Worm (Caenorhabditis elegans) whole organism, young adult: ENCODE data around the gene Y67D8C.7.

ENCODE experiments used
- B0035.1 ChIP-seq: sonication (generic microtip); optimal IDR thresholded peaks from 2 replicates; lab custom pipeline; 2016; ENCODE audit warnings: missing genetic modification characterization, mild to moderate bottlenecking, missing compliant biosample characterization, missing genotype, missing genetic modification reagents
- F57A8.1 ChIP-seq: fragments of 200-800 bp; sonication (Bioruptor generic); optimal IDR thresholded peaks from 2 replicates; lab custom pipeline; 2018; ENCODE audit warnings: mild to moderate bottlenecking, missing genetic modification characterization, moderate library complexity, missing compliant biosample characterization
- hmg-1.2 ChIP-seq: fragments of 200-800 bp; sonication (Bioruptor generic); IDR thresholded peaks from 2 replicates; pipeline ENCODE4 v1.3.6; 2022; ENCODE audit warnings: missing genetic modification reagents, missing genetic modification characterization, missing compliant biosample characterization
- lag-1 ChIP-seq: fragments of 200-800 bp; sonication (Bioruptor generic); IDR thresholded peaks from 2 replicates; pipeline ENCODE4 v1.3.6; 2022; ENCODE audit warnings: missing genetic modification reagents, missing genetic modification characterization, missing compliant biosample characterization
- madf-10 ChIP-seq: sonication (generic microtip); optimal IDR thresholded peaks from 2 replicates; lab custom pipeline; 2016; ENCODE audit warnings: mild to moderate bottlenecking, missing genetic modification characterization, missing compliant biosample characterization
- mcd-1 ChIP-seq: fragments of 200-800 bp; sonication (Bioruptor generic); IDR thresholded peaks from 2 replicates; pipeline ENCODE4 v1.3.6; 2022; ENCODE audit warnings: missing genetic modification reagents, missing genetic modification characterization, missing compliant biosample characterization
- unc-62 ChIP-seq: fragments of 150-350 bp; optimal IDR thresholded peaks from 2 replicates; lab custom pipeline; 2014; ENCODE audit warnings: missing biosample characterization, missing genetic modification reagents, missing genetic modification characterization

The Y67D8C.7 gene

ce11 chrIV:3016202-3016601 lies 50.5 kb downstream of the Y67D8C.7 start:
- TF ChIP-seq hmg-1.2 (GFP tag; lab: Robert Waterston, UW): no peak
- no peak for TF ChIP-seq lag-1 (GFP tag; lab: Robert Waterston, UW)
- TF ChIP-seq F57A8.1: no peak
- TF ChIP-seq B0035.1 (tag; lab: Kevin White, UChicago): no peak
- no peak for TF ChIP-seq mcd-1 (GFP tag; lab: Robert Waterston, UW)
- TF ChIP-seq madf-10 (tag; lab: Kevin White, UChicago): no peak
- TF ChIP-seq unc-62 (GFP tag; lab: Kevin White, UChicago): no peak
